Worm (Caenorhabditis elegans): ENCODE results near the gene lgc-40.

DNA sequence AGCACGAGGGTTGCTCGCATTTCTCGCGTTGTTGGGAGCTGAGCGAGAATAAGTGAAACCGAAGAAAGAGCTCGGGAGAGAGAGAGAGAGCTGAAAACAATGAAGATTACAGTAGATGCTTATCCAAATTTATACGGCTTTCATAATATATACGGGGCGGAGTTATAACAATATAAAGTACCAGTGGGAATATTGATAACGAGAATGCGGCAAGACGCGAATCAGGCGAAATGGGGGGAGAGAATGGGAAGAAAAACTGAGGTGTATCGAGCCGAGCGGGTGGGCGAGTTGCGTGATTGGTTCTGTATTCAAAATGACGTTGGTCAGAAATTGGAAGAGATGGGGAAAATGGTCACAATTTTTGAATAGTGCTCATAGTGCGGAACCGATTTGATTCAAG, 15.2 kb upstream of the lgc-40 start, which contains the start of gene nlp-2:
- no peak for TF ChIP-seq hmbx-1 (tag; optimal IDR thresholded peaks at IDR 0.05)
- no peak for TF ChIP-seq F13C5.2 (tag; optimal IDR thresholded peaks at IDR 0.05)
